Worm (Caenorhabditis elegans) whole organism, late embryonic: ENCODE data around the gene lec-10.

ENCODE experiments used
- C08G9.2 ChIP-seq: sonication (generic microtip); optimal IDR thresholded peaks from 2 replicates; lab custom pipeline; 2016; ENCODE audit warnings: mild to moderate bottlenecking, missing genetic modification characterization, moderate library complexity, missing compliant biosample characterization
- C38D4.7 ChIP-seq: fragments of 200-800 bp; sonication (Bioruptor generic); optimal IDR thresholded peaks from 2 replicates; lab custom pipeline; 2018; ENCODE audit warnings: mild to moderate bottlenecking, missing genetic modification characterization, moderate library complexity, missing compliant biosample characterization
- F13H6.1 ChIP-seq: sonication (generic microtip); optimal IDR thresholded peaks from 2 replicates; lab custom pipeline; 2016; ENCODE audit warnings: missing genetic modification characterization, missing compliant biosample characterization
- T23F11.4 ChIP-seq: fragments of 200-800 bp; sonication (Bioruptor generic); optimal IDR thresholded peaks from 2 replicates; lab custom pipeline; 2018; ENCODE audit warnings: mild to moderate bottlenecking, missing genetic modification characterization, missing compliant biosample characterization
- ceh-24 ChIP-seq: sonication (generic microtip); optimal IDR thresholded peaks from 2 replicates; lab custom pipeline; 2016; ENCODE audit warnings: mild to moderate bottlenecking, missing genetic modification characterization, missing compliant biosample characterization
- ceh-30 ChIP-seq: fragments of 150-350 bp; optimal IDR thresholded peaks from 2 replicates; lab custom pipeline; 2014; ENCODE audit warnings: missing biosample characterization, missing genetic modification characterization
- ceh-31 ChIP-seq: sonication (generic microtip); optimal IDR thresholded peaks from 2 replicates; lab custom pipeline; 2016; ENCODE audit warnings: missing genetic modification characterization, missing compliant biosample characterization
- ceh-48 ChIP-seq: sonication (generic microtip); optimal IDR thresholded peaks from 2 replicates; lab custom pipeline; 2016; ENCODE audit warnings: missing genetic modification characterization, inconsistent platforms, missing compliant biosample characterization
- ceh-6 ChIP-seq: fragments of 200-800 bp; sonication (Bioruptor generic); optimal IDR thresholded peaks from 2 replicates; lab custom pipeline; 2018; ENCODE audit warnings: mild to moderate bottlenecking, missing genetic modification characterization, missing compliant biosample characterization
- ceh-9 ChIP-seq: sonication (generic microtip); optimal IDR thresholded peaks from 2 replicates; lab custom pipeline; 2016; ENCODE audit warnings: mild to moderate bottlenecking, missing genetic modification characterization, inconsistent platforms, missing compliant biosample characterization
- elt-2 ChIP-seq: sonication (generic microtip); optimal IDR thresholded peaks from 2 replicates; lab custom pipeline; 2016; ENCODE audit warnings: missing genetic modification reagents, missing genetic modification characterization, missing compliant biosample characterization
- ets-4 ChIP-seq: sonication (generic microtip); optimal IDR thresholded peaks from 2 replicates; lab custom pipeline; 2016; ENCODE audit warnings: missing genetic modification characterization, missing compliant biosample characterization
- fkh-10 ChIP-seq: fragments of 150-350 bp; optimal IDR thresholded peaks from 2 replicates; lab custom pipeline; 2014; ENCODE audit warnings: missing biosample characterization, missing genetic modification reagents, missing genetic modification characterization
- fkh-6 ChIP-seq: sonication (generic microtip); optimal IDR thresholded peaks from 2 replicates; lab custom pipeline; 2016; ENCODE audit warnings: missing genetic modification characterization, missing compliant biosample characterization
- hlh-13 ChIP-seq: fragments of 200-800 bp; sonication (Bioruptor generic); optimal IDR thresholded peaks from 2 replicates; lab custom pipeline; 2018; ENCODE audit warnings: mild to moderate bottlenecking, missing genetic modification characterization, missing compliant biosample characterization
- hlh-30 ChIP-seq: sonication (generic microtip); optimal IDR thresholded peaks from 2 replicates; lab custom pipeline; 2017; ENCODE audit warnings: antibody characterized with exemption, missing genetic modification characterization, missing compliant biosample characterization; ENCODE audit not compliant: insufficient read depth
- hlh-8 ChIP-seq: sonication (generic microtip); optimal IDR thresholded peaks from 2 replicates; lab custom pipeline; 2016; ENCODE audit warnings: missing genotype, missing genetic modification characterization, missing compliant biosample characterization
- lim-6 ChIP-seq: sonication (generic microtip); optimal IDR thresholded peaks from 2 replicates; lab custom pipeline; 2016; ENCODE audit warnings: missing genetic modification characterization, missing compliant biosample characterization
- mec-3 ChIP-seq: sonication (generic microtip); optimal IDR thresholded peaks from 2 replicates; lab custom pipeline; 2016; ENCODE audit warnings: borderline replicate concordance, missing genetic modification characterization, missing compliant biosample characterization
- nfya-1 ChIP-seq: sonication (generic microtip); optimal IDR thresholded peaks from 2 replicates; lab custom pipeline; 2017; ENCODE audit warnings: missing genetic modification characterization, mild to moderate bottlenecking, missing compliant biosample characterization, antibody characterized with exemption, moderate library complexity
- nhr-232 ChIP-seq: sonication (generic microtip); optimal IDR thresholded peaks from 2 replicates; lab custom pipeline; 2016; ENCODE audit warnings: missing genetic modification characterization, missing compliant biosample characterization
- odd-2 ChIP-seq: sonication (generic microtip); optimal IDR thresholded peaks from 2 replicates; lab custom pipeline; 2017; ENCODE audit warnings: antibody characterized with exemption, mild to moderate bottlenecking, missing genetic modification characterization, missing compliant biosample characterization
- pha-2 ChIP-seq: sonication (generic microtip); optimal IDR thresholded peaks from 2 replicates; lab custom pipeline; 2017; ENCODE audit warnings: mild to moderate bottlenecking, missing genetic modification characterization, missing compliant biosample characterization
- pha-4 ChIP-seq: fragments of 150-350 bp; optimal IDR thresholded peaks from 2 replicates; lab custom pipeline; 2018; ENCODE audit warnings: missing biosample characterization, missing genetic modification reagents, missing genetic modification characterization
- pqm-1 ChIP-seq: sonication (generic microtip); optimal IDR thresholded peaks from 2 replicates; lab custom pipeline; 2016; ENCODE audit warnings: missing genetic modification characterization, missing compliant biosample characterization
- pros-1 ChIP-seq: fragments of 150-350 bp; optimal IDR thresholded peaks from 2 replicates; lab custom pipeline; 2014; ENCODE audit warnings: missing biosample characterization, missing genetic modification reagents, missing genetic modification characterization
- rnt-1 ChIP-seq: sonication (generic microtip); optimal IDR thresholded peaks from 2 replicates; lab custom pipeline; 2016; ENCODE audit warnings: missing genetic modification characterization, missing compliant biosample characterization
- sdc-2 ChIP-seq: sonication (generic microtip); optimal IDR thresholded peaks from 2 replicates; lab custom pipeline; 2016; ENCODE audit warnings: missing genotype, missing genetic modification characterization, missing compliant biosample characterization
- sox-4 ChIP-seq: sonication (generic microtip); optimal IDR thresholded peaks from 2 replicates; lab custom pipeline; 2017; ENCODE audit warnings: mild to moderate bottlenecking, missing genetic modification characterization, inconsistent platforms, missing compliant biosample characterization
- syd-9 ChIP-seq: sonication (generic microtip); optimal IDR thresholded peaks from 2 replicates; lab custom pipeline; 2016; ENCODE audit warnings: mild to moderate bottlenecking, missing genetic modification characterization, moderate library complexity, missing compliant biosample characterization
- ttx-3 ChIP-seq: sonication (generic microtip); optimal IDR thresholded peaks from 2 replicates; lab custom pipeline; 2016; ENCODE audit warnings: missing genetic modification reagents, missing genetic modification characterization, missing compliant biosample characterization
- unc-3 ChIP-seq, 2 experiments: fragments of 200-800 bp in 1 of 2; sonication (Bioruptor generic) in 1 of 2; sonication (generic microtip) in 1 of 2; conservative IDR thresholded peaks in 1 of 2; optimal IDR thresholded peaks in 1 of 2; 2 replicates each; pipeline versions ENCODE4 v1.3.6 to Lab custom; 2016 to 2022; ENCODE audit warnings: missing compliant biosample characterization in 2 of 2, missing genetic modification characterization in 2 of 2, missing genetic modification reagents in 1 of 2
- unc-42 ChIP-seq: sonication (generic microtip); optimal IDR thresholded peaks from 2 replicates; lab custom pipeline; 2016; ENCODE audit warnings: missing genotype, missing genetic modification characterization, missing compliant biosample characterization
- unc-55 ChIP-seq: sonication (generic microtip); optimal IDR thresholded peaks from 2 replicates; lab custom pipeline; 2017; ENCODE audit warnings: missing biosample characterization, missing genetic modification reagents, missing genetic modification characterization
- unc-86 ChIP-seq: sonication (generic microtip); optimal IDR thresholded peaks from 2 replicates; lab custom pipeline; 2016; ENCODE audit warnings: missing genetic modification characterization, missing compliant biosample characterization
- zip-5 ChIP-seq: sonication (generic microtip); optimal IDR thresholded peaks from 2 replicates; lab custom pipeline; 2016; ENCODE audit warnings: missing genetic modification characterization, missing compliant biosample characterization

The lec-10 gene

ce11 chrV:6458302-6458998 lies 30.5 kb downstream of the lec-10 start:
- no peak for TF ChIP-seq pqm-1 (tag; lab: Kevin White, UChicago)
- TF ChIP-seq unc-42 (tag; lab: Kevin White, UChicago) = no peak
- TF ChIP-seq ttx-3 (tag; lab: Kevin White, UChicago) = no peak
- no peak for TF ChIP-seq lim-6 (tag; lab: Kevin White, UChicago)
- no peak for TF ChIP-seq ceh-9
- TF ChIP-seq ceh-30 (tag; lab: Kevin White, UChicago) = no peak
- no peak for TF ChIP-seq F13H6.1
- TF ChIP-seq pros-1 = no peak
- no peak for TF ChIP-seq pha-2 (tag; lab: Kevin White, UChicago)
- no peak for TF ChIP-seq ceh-31 (tag; lab: Kevin White, UChicago)
- TF ChIP-seq, all 69 proteins: peak for 0

DNA sequence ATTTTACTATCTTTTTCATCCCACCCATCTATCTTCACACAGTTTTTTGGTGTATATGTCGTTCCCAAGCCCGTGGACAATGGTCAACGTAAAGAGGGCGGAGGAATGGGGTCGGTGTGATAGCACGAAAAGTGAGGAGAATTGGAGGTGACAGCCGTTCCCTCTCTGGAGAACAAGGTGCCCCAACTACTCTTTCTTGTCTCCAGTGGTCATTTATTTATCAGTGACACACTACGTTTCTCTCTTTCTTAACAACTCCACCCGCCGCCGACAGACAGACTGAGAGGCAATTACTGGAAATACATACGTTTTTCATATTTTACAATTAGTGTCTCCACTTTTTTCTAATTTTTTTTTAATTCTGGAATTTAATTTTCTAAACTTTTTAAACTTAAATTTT lies 32.0 kb downstream of the lec-10 start:
- TF ChIP-seq T23F11.4 (GFP tag; lab: Kevin White, UChicago) = no peak
- no peak for TF ChIP-seq fkh-10 (GFP tag; lab: Kevin White, UChicago)
- no peak for TF ChIP-seq ttx-3 (tag; lab: Kevin White, UChicago)
- peak; percentile 42 for TF ChIP-seq unc-55 (GFP tag; lab: Kevin White, UChicago)
- no peak for TF ChIP-seq hlh-8 (tag; lab: Kevin White, UChicago)
- no peak for TF ChIP-seq zip-5 (tag; lab: Kevin White, UChicago)
- TF ChIP-seq nfya-1 = no peak
- TF ChIP-seq elt-2 (tag; lab: Kevin White, UChicago) = peak; percentile 6
- TF ChIP-seq, all 69 proteins: peak for 2

- no peak for TF ChIP-seq ceh-24 (tag; lab: Kevin White, UChicago)
- TF ChIP-seq unc-3 (GFP tag; conservative IDR thresholded peaks at IDR 0.05; lab: Robert Waterston, UW) = no peak
- no peak for TF ChIP-seq unc-3 (tag; optimal IDR thresholded peaks at IDR 0.05; lab: Kevin White, UChicago)
- no peak for TF ChIP-seq ttx-3 (tag; lab: Kevin White, UChicago)
- TF ChIP-seq hlh-8 (tag; lab: Kevin White, UChicago) = no peak
- TF ChIP-seq hlh-13 (GFP tag; lab: Kevin White, UChicago) = no peak
These were observed 35.8 kb downstream of the lec-10 start, which contains the start of gene acl-9 for ce11 chrV:6453122-6453521. acl-9 (plus strand) TSS chrV:6453226.

DNA sequence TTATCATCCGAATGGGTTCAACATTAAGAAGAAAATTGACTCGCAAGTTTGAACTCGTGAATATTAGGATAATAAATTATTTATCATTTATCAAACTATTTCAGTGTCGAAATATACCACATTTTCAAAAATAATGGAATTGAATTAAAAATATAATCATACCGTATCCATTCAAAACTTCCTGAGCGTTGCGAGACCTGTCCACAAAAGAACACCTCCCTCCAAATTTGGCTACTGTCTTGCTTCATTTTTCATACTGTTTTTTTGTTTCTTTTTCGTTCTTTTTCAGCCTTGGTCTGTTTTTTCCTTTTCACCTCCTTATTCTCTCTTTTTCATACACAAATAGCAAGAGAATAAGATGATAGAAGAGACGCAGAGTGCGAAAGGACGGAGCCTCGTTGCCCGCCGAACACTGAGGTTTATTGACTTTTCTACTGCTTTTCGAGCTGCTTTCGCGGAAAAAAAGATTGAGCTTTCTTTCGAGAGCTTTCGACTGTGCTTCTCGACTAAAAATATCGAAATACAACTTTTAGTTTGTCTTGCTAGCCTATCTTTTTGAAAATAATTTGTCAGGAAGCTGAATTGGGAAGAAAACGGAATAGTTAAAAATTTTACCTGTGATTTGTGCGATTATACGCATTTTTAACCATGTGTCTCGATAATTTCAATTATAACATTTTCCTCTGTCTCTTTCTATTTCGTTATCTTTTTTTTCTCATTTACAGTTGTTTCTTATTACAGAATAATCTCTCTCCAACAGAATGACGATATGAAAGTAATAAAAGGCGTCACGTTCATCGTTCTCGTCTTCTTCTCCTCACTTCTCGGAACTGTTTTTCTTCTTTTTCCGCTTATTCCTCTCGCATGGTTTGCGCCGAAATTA lies 38.5 kb downstream of the lec-10 start, which contains the start of gene acl-8:
Gene acl-8, plus strand, starts transcription at position 742 of the 883 bp plus-strand sequence.
- peak; percentile 33 for TF ChIP-seq ceh-48 (tag; lab: Kevin White, UChicago)
- TF ChIP-seq unc-3 (GFP tag; conservative IDR thresholded peaks at IDR 0.05; lab: Robert Waterston, UW) = no peak
- TF ChIP-seq unc-3 (tag; optimal IDR thresholded peaks at IDR 0.05; lab: Kevin White, UChicago) = no peak

ce11 chrV:6448356-6448755 lies 40.6 kb downstream of the lec-10 start, which contains the start of gene fbxa-196:
fbxa-196 (plus strand) TSS chrV:6448656.
- TF ChIP-seq nfya-1 (no peak), syd-9 (tag; lab: Kevin White, UChicago) (no peak), sox-4 (tag; lab: Kevin White, UChicago) (no peak), C08G9.2 (tag; lab: Kevin White, UChicago) (no peak), odd-2 (no peak), ceh-31 (tag; lab: Kevin White, UChicago) (no peak), sdc-2 (no peak), ets-4 (tag; lab: Kevin White, UChicago) (no peak), T23F11.4 (GFP tag; lab: Kevin White, UChicago) (no peak), unc-86 (tag; lab: Kevin White, UChicago) (no peak), rnt-1 (no peak), nhr-232 (tag; lab: Kevin White, UChicago) (no peak), pha-4 (tag; lab: Kevin White, UChicago) (no peak), C38D4.7 (GFP tag; lab: Kevin White, UChicago) (no peak), ceh-6 (no peak), mec-3 (tag; lab: Kevin White, UChicago) (no peak), unc-3 (GFP tag; conservative IDR thresholded peaks at IDR 0.05; lab: Robert Waterston, UW) (no peak), unc-3 (tag; optimal IDR thresholded peaks at IDR 0.05; lab: Kevin White, UChicago) (no peak), fkh-6 (tag; lab: Kevin White, UChicago) (no peak), hlh-30 (tag; lab: Kevin White, UChicago) (no peak)
